Worm (Caenorhabditis elegans) whole organism, L2 larva: ENCODE measurements around the gene srm-1.

Source experiments
- ama-1 ChIP-seq: fragments of 150-350 bp; optimal IDR thresholded peaks from 2 replicates; lab custom pipeline; 2018; ENCODE audit warnings: inconsistent platforms
- ceh-82 ChIP-seq: fragments of 150-350 bp; optimal IDR thresholded peaks from 2 replicates; lab custom pipeline; 2014; ENCODE audit warnings: missing biosample characterization, missing genetic modification characterization
- unc-62 ChIP-seq: fragments of 150-350 bp; optimal IDR thresholded peaks from 2 replicates; lab custom pipeline; 2014; ENCODE audit warnings: missing biosample characterization, missing genetic modification reagents, missing genetic modification characterization

ce11 chrIV:4982477-4982876, 29.9 kb upstream of the srm-1 start, which contains the start of gene E03H12.4:
- TF ChIP-seq ceh-82 (no peak), unc-62 (no peak), ama-1 (lab: Kevin White, UChicago) (no peak)
